Worm (Caenorhabditis elegans) whole organism, mixed stage, embryonic: ENCODE measurements around the gene C25D7.15.

ENCODE experiments used
- M03D4.4 ChIP-seq: sonication (generic microtip); optimal IDR thresholded peaks from 2 replicates; lab custom pipeline; 2017; ENCODE audit warnings: mild to moderate bottlenecking, missing genetic modification characterization, missing compliant biosample characterization
- blmp-1 ChIP-seq: fragments of 150-350 bp; optimal IDR thresholded peaks from 2 replicates; lab custom pipeline; 2014; ENCODE audit warnings: missing biosample characterization, missing genetic modification characterization
- ceh-83 ChIP-seq: fragments of 200-800 bp; sonication (Bioruptor generic); optimal IDR thresholded peaks from 2 replicates; lab custom pipeline; 2018; ENCODE audit warnings: mild to moderate bottlenecking, missing genetic modification characterization, missing compliant biosample characterization
- elt-1 ChIP-seq: sonication (generic microtip); optimal IDR thresholded peaks from 2 replicates; lab custom pipeline; 2017; ENCODE audit warnings: missing genetic modification characterization, mild to moderate bottlenecking, missing compliant biosample characterization, antibody characterized with exemption, moderate library complexity, borderline replicate concordance; ENCODE audit not compliant: insufficient read depth
- elt-3 ChIP-seq: fragments of 150-350 bp; optimal IDR thresholded peaks from 2 replicates; lab custom pipeline; 2014; ENCODE audit warnings: missing biosample characterization, missing genetic modification characterization
- lin-13 ChIP-seq: fragments of 150-350 bp; optimal IDR thresholded peaks from 2 replicates; lab custom pipeline; 2014; ENCODE audit warnings: missing biosample characterization, missing genetic modification characterization
- lin-32 ChIP-seq: fragments of 200-800 bp; sonication (Bioruptor generic); optimal IDR thresholded peaks from 2 replicates; lab custom pipeline; 2018; ENCODE audit warnings: mild to moderate bottlenecking, missing genetic modification characterization, missing compliant biosample characterization
- nhr-28 ChIP-seq: fragments of 150-350 bp; optimal IDR thresholded peaks from 2 replicates; lab custom pipeline; 2014; ENCODE audit warnings: missing biosample characterization, missing genetic modification characterization
- sem-2 ChIP-seq: fragments of 200-800 bp; sonication (Bioruptor generic); optimal IDR thresholded peaks from 2 replicates; lab custom pipeline; 2018; ENCODE audit warnings: mild to moderate bottlenecking, missing genetic modification characterization, missing compliant biosample characterization
- snpc-4 ChIP-seq: fragments of 150-350 bp; optimal IDR thresholded peaks from 2 replicates; lab custom pipeline; 2014; ENCODE audit warnings: missing biosample characterization, missing genetic modification characterization
- zip-8 ChIP-seq: fragments of 150-350 bp; optimal IDR thresholded peaks from 2 replicates; lab custom pipeline; 2014; ENCODE audit warnings: missing biosample characterization, missing genetic modification characterization
- ztf-11 ChIP-seq: fragments of 150-350 bp; optimal IDR thresholded peaks from 2 replicates; lab custom pipeline; 2014; ENCODE audit warnings: missing biosample characterization, missing genetic modification characterization

- no peak for TF ChIP-seq zip-8 (tag; lab: Kevin White, UChicago)
- no peak for TF ChIP-seq elt-3
- no peak for TF ChIP-seq lin-13 (tag; lab: Kevin White, UChicago)
- TF ChIP-seq M03D4.4 = no peak
- TF ChIP-seq ztf-11 = no peak
- no peak for TF ChIP-seq elt-1 (tag; lab: Kevin White, UChicago)
- no peak for TF ChIP-seq snpc-4 (tag; lab: Kevin White, UChicago)
- no peak for TF ChIP-seq lin-32 (GFP tag; lab: Kevin White, UChicago)
- no peak for TF ChIP-seq blmp-1 (tag; lab: Kevin White, UChicago)
- TF ChIP-seq ceh-83 = no peak
- TF ChIP-seq nhr-28 = no peak
- TF ChIP-seq sem-2 = no peak
Measured at ce11 chrV:15051720-15052119, 7.9 kb upstream of the C25D7.15 start.
